Worm (Caenorhabditis elegans) whole organism, L1 larva: ENCODE results near the gene mec-4.

Experiments
- aha-1 ChIP-seq: fragments of 150-350 bp; optimal IDR thresholded peaks from 2 replicates; lab custom pipeline; 2014; ENCODE audit warnings: missing biosample characterization, missing genetic modification characterization
- aly-2 ChIP-seq: fragments of 150-350 bp; optimal IDR thresholded peaks from 2 replicates; lab custom pipeline; 2014; ENCODE audit warnings: missing biosample characterization, missing genetic modification characterization
- ceh-63 ChIP-seq: fragments of 200-800 bp; sonication (Bioruptor generic); optimal IDR thresholded peaks from 2 replicates; lab custom pipeline; 2018; ENCODE audit warnings: mild to moderate bottlenecking, missing genetic modification characterization, missing compliant biosample characterization
- elt-2 ChIP-seq: sonication (generic microtip); optimal IDR thresholded peaks from 2 replicates; lab custom pipeline; 2016; ENCODE audit warnings: missing genetic modification characterization, mild to moderate bottlenecking, inconsistent platforms, missing compliant biosample characterization, missing genetic modification reagents
- jun-1 ChIP-seq: fragments of 150-350 bp; optimal IDR thresholded peaks from 2 replicates; lab custom pipeline; 2014; ENCODE audit warnings: missing biosample characterization, missing genetic modification reagents, missing genetic modification characterization
- lin-13 ChIP-seq: fragments of 150-350 bp; optimal IDR thresholded peaks from 2 replicates; lab custom pipeline; 2014; ENCODE audit warnings: missing biosample characterization, missing genetic modification reagents, missing genetic modification characterization
- lin-15B ChIP-seq: fragments of 150-350 bp; sonication (generic microtip); optimal IDR thresholded peaks from 3 replicates; lab custom pipeline; 2014; ENCODE audit warnings: missing biosample characterization, missing genetic modification characterization
- lin-39 ChIP-seq: fragments of 150-350 bp; optimal IDR thresholded peaks from 2 replicates; lab custom pipeline; 2014; ENCODE audit warnings: missing biosample characterization, missing genetic modification reagents, missing genetic modification characterization
- mdl-1 ChIP-seq, 2 experiments: fragments of 150-350 bp; optimal IDR thresholded peaks; 2 replicates each; lab custom pipeline; 2014 to 2017; ENCODE audit warnings: missing biosample characterization in 2 of 2, missing genetic modification characterization in 2 of 2, inconsistent platforms in 1 of 2
- skn-1 ChIP-seq: fragments of 150-350 bp; optimal IDR thresholded peaks from 2 replicates; lab custom pipeline; 2014; ENCODE audit warnings: missing biosample characterization, missing genetic modification characterization
- snpc-4 ChIP-seq: fragments of 150-350 bp; optimal IDR thresholded peaks from 2 replicates; lab custom pipeline; 2014; ENCODE audit warnings: missing biosample characterization, missing genetic modification characterization
- unc-62 ChIP-seq: fragments of 150-350 bp; optimal IDR thresholded peaks from 2 replicates; lab custom pipeline; 2014; ENCODE audit warnings: missing biosample characterization, missing genetic modification reagents, missing genetic modification characterization
- xbp-1 ChIP-seq: sonication (generic microtip); optimal IDR thresholded peaks from 2 replicates; lab custom pipeline; 2016; ENCODE audit warnings: missing genetic modification characterization, missing compliant biosample characterization
- ztf-4 ChIP-seq: fragments of 150-350 bp; optimal IDR thresholded peaks from 2 replicates; lab custom pipeline; 2014; ENCODE audit warnings: missing biosample characterization, missing genetic modification characterization

ce11 chrX:16813606-16814330 is 6.9 kb upstream of the mec-4 start, which contains the start of gene cas-1:
- TF ChIP-seq unc-62 (no peak), lin-39 (tag; lab: Kevin White, UChicago) (no peak), elt-2 (tag; lab: Kevin White, UChicago) (no peak), xbp-1 (tag; lab: Kevin White, UChicago) (no peak), mdl-1 (tag; optimal IDR thresholded peaks at IDR 0.05; lab: Kevin White, UChicago) (no peak), ztf-4 (tag; lab: Kevin White, UChicago) (no peak), lin-15B (tag; lab: Kevin White, UChicago) (no peak), skn-1 (tag; lab: Kevin White, UChicago) (peak; percentile 60), ceh-63 (no peak), snpc-4 (tag; lab: Kevin White, UChicago) (no peak), aha-1 (no peak), jun-1 (tag; lab: Kevin White, UChicago) (peak; percentile 13), aly-2 (tag; lab: Kevin White, UChicago) (no peak), lin-13 (GFP tag; lab: Kevin White, UChicago) (no peak)
